Worm (Caenorhabditis elegans) whole organism, L4/young adult: ENCODE measurements around the gene plr-1.

ENCODE experiments used
- W03F9.2 ChIP-seq: fragments of 150-350 bp; optimal IDR thresholded peaks from 2 replicates; lab custom pipeline; 2014; ENCODE audit warnings: missing biosample characterization, missing genetic modification characterization
- dao-5 ChIP-seq: sonication (generic microtip); optimal IDR thresholded peaks from 2 replicates; lab custom pipeline; 2016; ENCODE audit warnings: missing genotype, missing genetic modification characterization, moderate library complexity, missing compliant biosample characterization
- him-1 ChIP-seq: sonication (generic microtip); optimal IDR thresholded peaks from 2 replicates; lab custom pipeline; 2016; ENCODE audit warnings: missing genotype, missing genetic modification reagents, missing genetic modification characterization, missing compliant biosample characterization

plr-1 gene

ce11 chrIII:11477307-11477706 is 20.6 kb downstream of the plr-1 start:
- TF ChIP-seq W03F9.2 (tag; lab: Kevin White, UChicago) (no peak), dao-5 (tag; lab: Kevin White, UChicago) (no peak), him-1 (tag; lab: Kevin White, UChicago) (no peak)

- no peak for TF ChIP-seq W03F9.2 (tag; lab: Kevin White, UChicago)
- TF ChIP-seq him-1 (tag; lab: Kevin White, UChicago) = no peak
- no peak for TF ChIP-seq dao-5 (tag; lab: Kevin White, UChicago)
Measured at ce11 chrIII:11478468-11479363, 22.0 kb downstream of the plr-1 start.

- TF ChIP-seq W03F9.2 (tag; lab: Kevin White, UChicago) = no peak
- no peak for TF ChIP-seq him-1 (tag; lab: Kevin White, UChicago)
- TF ChIP-seq dao-5 (tag; lab: Kevin White, UChicago) = no peak
Measured at ce11 chrIII:11481309-11481845, 24.7 kb downstream of the plr-1 start.

ce11 chrIII:11484139-11484590 is 27.5 kb downstream of the plr-1 start, which contains the start of gene fbxa-220:
Gene fbxa-220, minus strand, starts transcription at chrIII:11484189.
- no peak for TF ChIP-seq dao-5 (tag; lab: Kevin White, UChicago)

ce11 chrIII:11487245-11487644 is 30.6 kb downstream of the plr-1 start, which contains the start of gene popl-5:
Gene popl-5, minus strand, starts transcription at chrIII:11487345.
- no peak for TF ChIP-seq W03F9.2 (tag; lab: Kevin White, UChicago)
- no peak for TF ChIP-seq dao-5 (tag; lab: Kevin White, UChicago)
- no peak for TF ChIP-seq him-1 (tag; lab: Kevin White, UChicago)

- TF ChIP-seq him-1 (tag; lab: Kevin White, UChicago) (no peak), W03F9.2 (tag; lab: Kevin White, UChicago) (no peak), dao-5 (tag; lab: Kevin White, UChicago) (no peak)
Measured at ce11 chrIII:11488662-11489349, 32.1 kb downstream of the plr-1 start.

ce11 chrIII:11489601-11490000 is 32.9 kb downstream of the plr-1 start:
- TF ChIP-seq W03F9.2 (tag; lab: Kevin White, UChicago) (no peak), him-1 (tag; lab: Kevin White, UChicago) (no peak), dao-5 (tag; lab: Kevin White, UChicago) (no peak)

- no peak for TF ChIP-seq him-1 (tag; lab: Kevin White, UChicago)
- no peak for TF ChIP-seq dao-5 (tag; lab: Kevin White, UChicago)
- no peak for TF ChIP-seq W03F9.2 (tag; lab: Kevin White, UChicago)
Measured at ce11 chrIII:11490221-11490620, 33.5 kb downstream of the plr-1 start.

ce11 chrIII:11492489-11492888 is 35.8 kb downstream of the plr-1 start:
- no peak for TF ChIP-seq him-1 (tag; lab: Kevin White, UChicago)
- TF ChIP-seq W03F9.2 (tag; lab: Kevin White, UChicago) = no peak
- TF ChIP-seq dao-5 (tag; lab: Kevin White, UChicago) = no peak

- no peak for TF ChIP-seq him-1 (tag; lab: Kevin White, UChicago)
- TF ChIP-seq W03F9.2 (tag; lab: Kevin White, UChicago) = no peak
- TF ChIP-seq dao-5 (tag; lab: Kevin White, UChicago) = no peak
Measured at ce11 chrIII:11496496-11496895, 39.8 kb downstream of the plr-1 start, which contains the start of gene Y66D12A.24. Gene Y66D12A.24, plus strand, starts transcription at chrIII:11496865.

- no peak for TF ChIP-seq W03F9.2 (tag; lab: Kevin White, UChicago)
Measured at ce11 chrIII:11500647-11501046, 44.0 kb downstream of the plr-1 start, which contains the start of gene nars-2. Gene nars-2, minus strand, starts transcription at chrIII:11500747.

- no peak for TF ChIP-seq W03F9.2 (tag; lab: Kevin White, UChicago)
- no peak for TF ChIP-seq dao-5 (tag; lab: Kevin White, UChicago)
- no peak for TF ChIP-seq him-1 (tag; lab: Kevin White, UChicago)
Measured at ce11 chrIII:11502753-11503152, 46.1 kb downstream of the plr-1 start, which contains the start of gene tin-10. Gene tin-10, minus strand, starts transcription at chrIII:11502853.

ce11 chrIII:11505213-11505612 is 48.5 kb downstream of the plr-1 start, which contains the start of the genes Y66D12A.21 and spe-6:
Gene Y66D12A.21, minus strand, starts transcription at chrIII:11505302.
Gene spe-6, plus strand, starts transcription at chrIII:11505488.
- TF ChIP-seq W03F9.2 (tag; lab: Kevin White, UChicago) (no peak), dao-5 (tag; lab: Kevin White, UChicago) (no peak), him-1 (tag; lab: Kevin White, UChicago) (no peak)
